Worm (Caenorhabditis elegans) whole organism, L4/young adult: Measurements from ENCODE around the gene ZC373.2.

Experiments used
- dao-5 ChIP-seq: sonication (generic microtip); optimal IDR thresholded peaks from 2 replicates; lab custom pipeline; 2016; ENCODE audit warnings: missing genotype, missing genetic modification characterization, moderate library complexity, missing compliant biosample characterization
- him-1 ChIP-seq: sonication (generic microtip); optimal IDR thresholded peaks from 2 replicates; lab custom pipeline; 2016; ENCODE audit warnings: missing genotype, missing genetic modification reagents, missing genetic modification characterization, missing compliant biosample characterization

ce11 chrX:10083272-10083671 is 25.0 kb upstream of the ZC373.2 start:
- TF ChIP-seq dao-5 (tag; lab: Kevin White, UChicago) = no peak
- TF ChIP-seq him-1 = no peak
